Fruit fly (Drosophila melanogaster) whole organism, embryonic: ENCODE measurements around the gene Abi.

Source experiments
- Adf1 ChIP-seq: fragments of 200-800 bp; sonication (Bioruptor generic); IDR thresholded peaks from 2 replicates; pipeline ENCODE4 v1.3.6; 2022; ENCODE audit warnings: missing biosample characterization, missing genetic modification characterization
- Blimp-1 ChIP-seq: fragments of 200-800 bp; sonication (Bioruptor generic); optimal IDR thresholded peaks from 3 replicates; lab custom pipeline; 2018; ENCODE audit warnings: missing biosample characterization, missing genetic modification characterization, mild to moderate bottlenecking, moderate library complexity, missing genetic modification reagents
- C15 ChIP-seq: fragments of 200-800 bp; sonication (Bioruptor generic); IDR thresholded peaks from 3 replicates; pipeline ENCODE4 v1.3.6; 2022; ENCODE audit warnings: missing biosample characterization, missing genetic modification characterization
- CG11093 ChIP-seq: fragments of 200-800 bp; sonication (Bioruptor generic); IDR thresholded peaks from 3 replicates; pipeline ENCODE4 v1.3.6; 2022; ENCODE audit warnings: missing biosample characterization, missing genetic modification characterization
- CG1233 ChIP-seq: fragments of 200-800 bp; sonication (Bioruptor generic); optimal IDR thresholded peaks from 4 replicates; lab custom pipeline; 2018; ENCODE audit warnings: missing biosample characterization, mild to moderate bottlenecking, missing genetic modification characterization
- CG14860 ChIP-seq: fragments of 200-800 bp; sonication (Bioruptor generic); IDR thresholded peaks from 3 replicates; pipeline ENCODE4 v1.3.6; 2022; ENCODE audit warnings: missing biosample characterization, missing genetic modification characterization; ENCODE audit not compliant: partially characterized antibody
- CG15269 ChIP-seq: fragments of 200-800 bp; sonication (Bioruptor generic); optimal IDR thresholded peaks from 2 replicates; lab custom pipeline; 2018; ENCODE audit warnings: missing biosample characterization, mild to moderate bottlenecking, missing genetic modification characterization, moderate library complexity
- CG17802 ChIP-seq: fragments of 200-800 bp; sonication (Bioruptor generic); optimal IDR thresholded peaks from 2 replicates; lab custom pipeline; 2018; ENCODE audit warnings: missing biosample characterization, mild to moderate bottlenecking, missing genetic modification characterization, moderate library complexity
- CG2875 ChIP-seq: fragments of 200-800 bp; sonication (Bioruptor generic); optimal IDR thresholded peaks from 2 replicates; lab custom pipeline; 2017; ENCODE audit warnings: missing biosample characterization, mild to moderate bottlenecking, missing genetic modification characterization, missing genetic modification reagents
- CG3065 ChIP-seq: fragments of 200-800 bp; sonication (Bioruptor generic); optimal IDR thresholded peaks from 2 replicates; lab custom pipeline; 2016; ENCODE audit warnings: missing biosample characterization, missing genetic modification characterization
- CG3407 ChIP-seq: fragments of 200-800 bp; sonication (Bioruptor generic); optimal IDR thresholded peaks from 2 replicates; lab custom pipeline; 2018; ENCODE audit warnings: missing biosample characterization, mild to moderate bottlenecking, missing genetic modification characterization
- CG34224 ChIP-seq: fragments of 200-800 bp; sonication (Bioruptor generic); IDR thresholded peaks from 3 replicates; pipeline ENCODE4 v1.3.6; 2022; ENCODE audit warnings: missing biosample characterization, missing genetic modification characterization; ENCODE audit not compliant: partially characterized antibody
- CG7372 ChIP-seq: fragments of 200-800 bp; sonication (Bioruptor generic); IDR thresholded peaks from 2 replicates; pipeline ENCODE4 v1.3.6; 2022; ENCODE audit warnings: missing biosample characterization, missing genetic modification characterization
- CG8478 ChIP-seq: fragments of >200 bp; optimal IDR thresholded peaks from 2 replicates; lab custom pipeline; 2018
- CG8924 ChIP-seq: fragments of 200-800 bp; optimal IDR thresholded peaks from 3 replicates; lab custom pipeline; 2019; ENCODE audit warnings: missing biosample characterization, mild to moderate bottlenecking, missing genetic modification characterization, moderate library complexity
- CrebB ChIP-seq: fragments of 200-800 bp; sonication (Bioruptor generic); optimal IDR thresholded peaks from 3 replicates; lab custom pipeline; 2018; ENCODE audit warnings: missing biosample characterization, mild to moderate bottlenecking, missing genetic modification characterization
- Deaf1 ChIP-seq: fragments of 200-800 bp; optimal IDR thresholded peaks from 3 replicates; lab custom pipeline; 2019; ENCODE audit warnings: missing biosample characterization, mild to moderate bottlenecking, missing genetic modification characterization, moderate library complexity
- Dek ChIP-seq: fragments of 200-800 bp; sonication (Bioruptor generic); optimal IDR thresholded peaks from 3 replicates; lab custom pipeline; 2019; ENCODE audit warnings: missing biosample characterization, mild to moderate bottlenecking, missing genetic modification characterization, moderate library complexity
- E2f2 ChIP-seq: fragments of 200-800 bp; sonication (Bioruptor generic); IDR thresholded peaks from 2 replicates; pipeline ENCODE4 v1.3.6; 2022; ENCODE audit warnings: missing biosample characterization, missing genetic modification characterization
- Hey ChIP-seq: fragments of 200-800 bp; sonication (Bioruptor generic); optimal IDR thresholded peaks from 3 replicates; lab custom pipeline; 2018; ENCODE audit warnings: missing biosample characterization, mild to moderate bottlenecking, missing genetic modification characterization
- HmgZ ChIP-seq: fragments of 200-800 bp; sonication (Bioruptor generic); optimal IDR thresholded peaks from 2 replicates; lab custom pipeline; 2018; ENCODE audit warnings: missing biosample characterization, mild to moderate bottlenecking, missing genetic modification characterization
- Jarid2 ChIP-seq: fragments of 200-800 bp; sonication (Bioruptor generic); optimal IDR thresholded peaks from 3 replicates; lab custom pipeline; 2017; ENCODE audit warnings: mild to moderate bottlenecking, missing biosample characterization, missing genetic modification reagents, missing genetic modification characterization
- Lhr ChIP-seq: fragments of 200-800 bp; sonication (Bioruptor generic); optimal IDR thresholded peaks from 3 replicates; lab custom pipeline; 2017; ENCODE audit warnings: mild to moderate bottlenecking, missing biosample characterization, missing genetic modification reagents, missing genetic modification characterization
- Med ChIP-seq: fragments of 200-800 bp; sonication (Bioruptor generic); peaks from one replicate; lab custom pipeline; 2016; ENCODE audit warnings: missing biosample characterization, missing genetic modification characterization, mild to moderate bottlenecking, inconsistent platforms, moderate library complexity
- Oaz ChIP-seq: fragments of 200-800 bp; sonication (Bioruptor generic); IDR thresholded peaks from 2 replicates; pipeline ENCODE4 v1.3.6; 2022; ENCODE audit warnings: missing biosample characterization, missing genetic modification characterization
- Sox102F ChIP-seq: fragments of 200-800 bp; sonication (Bioruptor generic); optimal IDR thresholded peaks from 2 replicates; lab custom pipeline; 2018; ENCODE audit warnings: missing biosample characterization, mild to moderate bottlenecking, missing genetic modification characterization, moderate library complexity
- Taf1 ChIP-seq: fragments of 200-800 bp; sonication (Bioruptor generic); IDR thresholded peaks from 2 replicates; pipeline ENCODE4 v1.3.6; 2022; ENCODE audit warnings: missing biosample characterization, missing genetic modification characterization
- YL-1 ChIP-seq: fragments of 200-800 bp; sonication (Bioruptor generic); optimal IDR thresholded peaks from 3 replicates; lab custom pipeline; 2017; ENCODE audit warnings: missing biosample characterization, mild to moderate bottlenecking, missing genetic modification characterization
- ac ChIP-seq: fragments of 200-800 bp; sonication (Bioruptor generic); optimal IDR thresholded peaks from 3 replicates; lab custom pipeline; 2017; ENCODE audit warnings: missing biosample characterization, mild to moderate bottlenecking, missing genetic modification characterization
- chn ChIP-seq: fragments of 200-800 bp; sonication (Bioruptor generic); optimal IDR thresholded peaks from 2 replicates; lab custom pipeline; 2016; ENCODE audit warnings: missing biosample characterization, missing genetic modification characterization
- crc ChIP-seq: fragments of 200-800 bp; sonication (Bioruptor generic); optimal IDR thresholded peaks from 2 replicates; lab custom pipeline; 2016; ENCODE audit warnings: missing biosample characterization, missing genetic modification characterization
- dimm ChIP-seq: fragments of 200-800 bp; sonication (Bioruptor generic); IDR thresholded peaks from 2 replicates; pipeline ENCODE4 v1.3.6; 2022; ENCODE audit warnings: missing biosample characterization, missing genetic modification characterization
- ewg ChIP-seq: fragments of 200-800 bp; sonication (Bioruptor generic); optimal IDR thresholded peaks from 3 replicates; lab custom pipeline; 2017; ENCODE audit warnings: mild to moderate bottlenecking, missing biosample characterization, missing genetic modification reagents, missing genetic modification characterization
- fd102C ChIP-seq: fragments of 200-800 bp; sonication (Bioruptor generic); optimal IDR thresholded peaks from 2 replicates; lab custom pipeline; 2018; ENCODE audit warnings: missing biosample characterization, mild to moderate bottlenecking, missing genetic modification characterization, moderate library complexity
- ind ChIP-seq: fragments of 200-800 bp; sonication (Bioruptor generic); optimal IDR thresholded peaks from 3 replicates; lab custom pipeline; 2016; ENCODE audit warnings: missing biosample characterization, missing genetic modification characterization
- onecut ChIP-seq: fragments of 200-800 bp; sonication (Bioruptor generic); IDR thresholded peaks from 2 replicates; pipeline ENCODE4 v1.3.6; 2022; ENCODE audit warnings: missing biosample characterization, missing genetic modification characterization
- pnt ChIP-seq: fragments of 200-800 bp; sonication (Bioruptor generic); optimal IDR thresholded peaks from 3 replicates; lab custom pipeline; 2016; ENCODE audit warnings: missing biosample characterization, missing genetic modification characterization
- rib ChIP-seq: fragments of 200-800 bp; sonication (Bioruptor generic); IDR thresholded peaks from 2 replicates; pipeline ENCODE4 v1.3.6; 2022; ENCODE audit warnings: missing biosample characterization, missing genetic modification characterization
- seq ChIP-seq: fragments of 200-800 bp; sonication (Bioruptor generic); IDR thresholded peaks from 2 replicates; pipeline ENCODE4 v1.3.6; 2022; ENCODE audit warnings: missing biosample characterization, missing genetic modification characterization
- slou ChIP-seq: fragments of 200-800 bp; sonication (Bioruptor generic); optimal IDR thresholded peaks from 3 replicates; lab custom pipeline; 2016; ENCODE audit warnings: missing biosample characterization, missing genetic modification characterization
- ttk ChIP-seq: fragments of 200-800 bp; sonication (Bioruptor generic); IDR thresholded peaks from 2 replicates; pipeline ENCODE4 v2.1.2; 2022; ENCODE audit warnings: missing biosample characterization, missing genetic modification characterization
- wdn ChIP-seq: fragments of 200-800 bp; sonication (Bioruptor generic); IDR thresholded peaks from 2 replicates; pipeline ENCODE4 v1.3.6; 2022; ENCODE audit warnings: missing biosample characterization, missing genetic modification characterization

Gene Abi

dm6 chr3R:14125479-14126121 lies 3.4 kb upstream of the Abi start, which contains the start of the genes 140up and Polr2B (continued):
- peak; percentile 61; the same call in 1 of the 3 replicates for TF ChIP-seq C15 (GFP tag; lab: Robert Waterston, UW)
- peak; percentile 93 for TF ChIP-seq HmgZ (tag; lab: Kevin White, UChicago)
- peak; percentile 8 for TF ChIP-seq fd102C (GFP tag; lab: Kevin White, UChicago)
- peak; percentile 53 for TF ChIP-seq crc (GFP tag; lab: Kevin White, UChicago)
- peak; percentile 90 for TF ChIP-seq Dek (tag; lab: Kevin White, UChicago)
- TF ChIP-seq CG34224 (GFP tag; lab: Robert Waterston, UW) = no peak
- peak; percentile 92 for TF ChIP-seq rib (GFP tag; lab: Robert Waterston, UW)
- no peak for TF ChIP-seq CG14860 (GFP tag; lab: Robert Waterston, UW)
- peak; percentile 95 for TF ChIP-seq Sox102F (GFP tag; lab: Kevin White, UChicago)
- peak; percentile 92 for TF ChIP-seq CG1233 (GFP tag; lab: Kevin White, UChicago)
- peak; percentile 73 for TF ChIP-seq CG2875 (GFP tag; lab: Kevin White, UChicago)
- peak; percentile 76 for TF ChIP-seq CG17802 (tag; lab: Kevin White, UChicago)
- peak; percentile 86 for TF ChIP-seq slou (GFP tag; lab: Kevin White, UChicago)
- peak; percentile 86 for TF ChIP-seq CG3407 (GFP tag; lab: Kevin White, UChicago)
- TF ChIP-seq E2f2 (GFP tag; lab: Robert Waterston, UW) = peak; percentile 70
- peak; percentile 60 for TF ChIP-seq Lhr (GFP tag; lab: Kevin White, UChicago)
- TF ChIP-seq ewg (GFP tag; lab: Kevin White, UChicago) = peak; percentile 81
- peak; percentile 92 for TF ChIP-seq CG3065 (GFP tag; lab: Kevin White, UChicago)
- peak; percentile 31; the same call in 1 of the 2 replicates for TF ChIP-seq dimm
- TF ChIP-seq Oaz (GFP tag; lab: Robert Waterston, UW) = peak; percentile 63
- peak; percentile 93 for TF ChIP-seq wdn
- peak; percentile 94 for TF ChIP-seq CG8924
- peak; percentile 81 for TF ChIP-seq seq
- peak; percentile 76 for TF ChIP-seq CrebB
- peak; percentile 93 for TF ChIP-seq CG15269 (tag; lab: Kevin White, UChicago)
- TF ChIP-seq CG11093 (GFP tag; lab: Robert Waterston, UW) = peak; percentile 84
- TF ChIP-seq chn = peak; percentile 78
- peak; percentile 70 for TF ChIP-seq Adf1 (GFP tag; lab: Robert Waterston, UW)
- peak; percentile 93 for TF ChIP-seq CG7372 (GFP tag; lab: Robert Waterston, UW)
- no peak for TF ChIP-seq Hey (tag; lab: Kevin White, UChicago)
- TF ChIP-seq YL-1 (GFP tag; lab: Kevin White, UChicago) = peak; percentile 88
- peak; percentile 75 for TF ChIP-seq onecut (GFP tag; lab: Robert Waterston, UW)
- peak; percentile 91 for TF ChIP-seq Blimp-1 (GFP tag; lab: Kevin White, UChicago)
- peak; percentile 81 for TF ChIP-seq pnt (GFP tag; lab: Kevin White, UChicago)
- TF ChIP-seq CG8478 (lab: Kevin White, UChicago) = no peak
- peak; percentile 87 for TF ChIP-seq Taf1 (GFP tag; lab: Robert Waterston, UW)
- TF ChIP-seq ttk = peak; percentile 89
- TF ChIP-seq ac (GFP tag; lab: Kevin White, UChicago) = peak; percentile 12
- peak; percentile 72 for TF ChIP-seq Deaf1 (tag; lab: Kevin White, UChicago)

dm6 chr3R:14118350-14118749 lies 3.9 kb downstream of the Abi start, which contains the start of gene Kif19A:
Gene Kif19A, minus strand, starts transcription at chr3R:14118450.
- peak; percentile 19 for TF ChIP-seq Med (GFP tag; lab: Kevin White, UChicago)
- no peak for TF ChIP-seq Jarid2 (GFP tag; lab: Kevin White, UChicago)
- no peak for TF ChIP-seq ind (GFP tag; lab: Kevin White, UChicago)
- no peak for TF ChIP-seq CG7372 (GFP tag; lab: Robert Waterston, UW)
